Fruit fly (Drosophila melanogaster): ENCODE measurements around the gene D2hgdh.

The D2hgdh gene

DNA sequence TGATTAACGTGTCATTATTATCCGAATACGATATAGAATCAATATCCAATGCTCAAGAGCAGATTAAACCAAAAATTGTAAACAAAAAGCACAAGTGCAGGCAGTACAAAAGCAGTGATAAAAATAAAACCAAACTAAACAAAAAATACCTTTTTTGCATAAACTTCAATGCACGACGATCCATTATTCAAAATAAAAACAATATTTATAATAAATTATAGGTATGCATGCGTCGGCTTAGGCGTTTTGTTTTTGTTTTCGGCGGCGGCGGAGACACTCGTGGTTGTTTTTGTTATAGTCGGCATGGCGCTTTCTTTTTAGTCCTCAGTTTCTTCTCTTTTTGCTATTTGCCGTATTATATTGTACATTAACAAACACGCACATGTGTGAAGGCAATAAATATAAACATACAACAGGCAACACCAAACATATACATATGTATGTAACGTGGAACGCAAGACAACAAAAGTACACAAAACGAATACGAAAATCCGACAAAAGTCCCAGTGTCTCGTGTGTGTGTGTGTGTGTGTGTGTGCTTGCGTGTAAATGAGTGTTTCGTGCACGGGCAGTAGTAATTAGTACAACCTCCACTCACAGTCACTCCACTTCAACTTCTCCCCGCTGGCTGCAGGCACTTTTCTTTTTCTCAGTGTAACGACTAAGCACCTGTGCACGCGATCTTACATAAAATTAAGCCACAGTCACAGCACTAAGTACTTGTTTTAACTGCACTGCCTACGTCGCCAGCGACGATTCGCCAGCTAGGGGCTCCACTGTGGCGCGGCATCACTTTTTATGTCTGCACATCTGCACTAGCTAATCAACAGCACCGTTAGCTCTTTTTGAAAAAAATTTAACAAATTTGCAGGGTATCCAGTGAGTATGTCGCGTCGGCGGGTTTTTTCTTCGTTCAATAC lies 5.2 kb upstream of the D2hgdh start:
- TF ChIP-seq CG1792 (GFP tag; optimal IDR thresholded peaks at IDR 0.05) (peak; percentile 17), z (GFP tag; IDR thresholded peaks at IDR 0.05) (peak; percentile 20; the same call in 1 of the 3 replicates), Hr51 (GFP tag; optimal IDR thresholded peaks at IDR 0.05) (peak in 1 of 2 experiments; percentile 34), Antp (GFP tag; optimal IDR thresholded peaks at IDR 0.05) (peak; percentile 34), Myb (GFP tag; optimal IDR thresholded peaks at IDR 0.05) (peak; percentile 37), CG10267 (tag; optimal IDR thresholded peaks at IDR 0.05) (no peak), CG7372 (GFP tag; IDR thresholded peaks at IDR 0.05) (peak; percentile 49), CG10462 (GFP tag; optimal IDR thresholded peaks at IDR 0.05) (no peak), H2.0 (GFP tag; IDR thresholded peaks at IDR 0.05) (peak; percentile 41), tio (GFP tag; optimal IDR thresholded peaks at IDR 0.05) (peak; percentile 22), crp (GFP tag; optimal IDR thresholded peaks at IDR 0.05) (no peak), br (optimal IDR thresholded peaks at IDR 0.05) (no peak), CG17612 (GFP tag; IDR thresholded peaks at IDR 0.05) (peak; percentile 58; the same call in 1 of the 2 replicates), shn (GFP tag; optimal IDR thresholded peaks at IDR 0.05) (no peak), ind (GFP tag; optimal IDR thresholded peaks at IDR 0.05) (peak; percentile 51), slou (GFP tag; optimal IDR thresholded peaks at IDR 0.05) (no peak), lilli (GFP tag; optimal IDR thresholded peaks at IDR 0.05) (peak; percentile 39), CG17361 (GFP tag; IDR thresholded peaks at IDR 0.05) (peak; percentile 24; the same call in 1 of the 3 replicates), CG8388 (GFP tag; optimal IDR thresholded peaks at IDR 0.05) (peak; percentile 3), eve (GFP tag; optimal IDR thresholded peaks at IDR 0.05) (peak in 1 of 2 experiments; percentile 67), Sox100B (GFP tag; optimal IDR thresholded peaks at IDR 0.05) (peak; percentile 21), p53 (GFP tag; optimal IDR thresholded peaks at IDR 0.05) (peak; percentile 38), CG3847 (GFP tag; IDR thresholded peaks at IDR 0.05) (0 out of 2 replicates have a peak, but pooled peaks have one; percentile 21), Hmr (GFP tag; optimal IDR thresholded peaks at IDR 0.05) (peak; percentile 50), pb (GFP tag; optimal IDR thresholded peaks at IDR 0.05) (peak; percentile 12), Med (GFP tag) (peak; percentile 53), CG11695 (GFP tag; IDR thresholded peaks at IDR 0.05) (peak; percentile 23; the same call in 1 of the 3 replicates), CG18599 (GFP tag; optimal IDR thresholded peaks at IDR 0.05) (peak; percentile 52), sim (GFP tag; IDR thresholded peaks at IDR 0.05) (no peak), CG14050 (GFP tag; IDR thresholded peaks at IDR 0.05) (peak; percentile 47; the same call in 1 of the 3 replicates), CG18262 (tag; optimal IDR thresholded peaks at IDR 0.05) (peak; percentile 6), CG7786 (GFP tag; optimal IDR thresholded peaks at IDR 0.05) (peak; percentile 33), CG16815 (GFP tag; optimal IDR thresholded peaks at IDR 0.05) (peak; percentile 41), CG1602 (GFP tag; optimal IDR thresholded peaks at IDR 0.05) (no peak), bsh (GFP tag; optimal IDR thresholded peaks at IDR 0.05) (peak in 1 of 2 experiments; percentile 18), Hsf (GFP tag; optimal IDR thresholded peaks at IDR 0.05) (peak; percentile 42), CG13424 (tag; optimal IDR thresholded peaks at IDR 0.05) (peak; percentile 45), CHES-1-like (GFP tag; optimal IDR thresholded peaks at IDR 0.05) (peak; percentile 14), ci (GFP tag; IDR thresholded peaks at IDR 0.05) (no peak), nmo (GFP tag; optimal IDR thresholded peaks at IDR 0.05) (peak; percentile 15), pnt (GFP tag; optimal IDR thresholded peaks at IDR 0.05) (peak; percentile 42), cwo (GFP tag; optimal IDR thresholded peaks at IDR 0.05) (peak; percentile 66), ssp (GFP tag; IDR thresholded peaks at IDR 0.05) (peak; percentile 41; the same call in 1 of the 2 replicates), CG8944 (GFP tag; optimal IDR thresholded peaks at IDR 0.05) (peak; percentile 23), sob (GFP tag; IDR thresholded peaks at IDR 0.05) (0 out of 2 replicates have a peak, but pooled peaks have one; percentile 5), Drgx (GFP tag; IDR thresholded peaks at IDR 0.05) (peak; percentile 49), dan (GFP tag; IDR thresholded peaks at IDR 0.05) (no peak), CG3281 (GFP tag; optimal IDR thresholded peaks at IDR 0.05) (peak; percentile 30), CG18619 (GFP tag; optimal IDR thresholded peaks at IDR 0.05) (peak; percentile 27)
